Fruit fly (Drosophila melanogaster) whole organism, larva: ENCODE results near the gene Jon25Biii.

ENCODE experiments used
- noc ChIP-seq: fragments of 200-800 bp; sonication (Bioruptor generic); optimal IDR thresholded peaks from 3 replicates; lab custom pipeline; 2019; ENCODE audit warnings: missing biosample characterization, mild to moderate bottlenecking, missing genetic modification characterization, moderate library complexity

Jon25Biii gene

DNA sequence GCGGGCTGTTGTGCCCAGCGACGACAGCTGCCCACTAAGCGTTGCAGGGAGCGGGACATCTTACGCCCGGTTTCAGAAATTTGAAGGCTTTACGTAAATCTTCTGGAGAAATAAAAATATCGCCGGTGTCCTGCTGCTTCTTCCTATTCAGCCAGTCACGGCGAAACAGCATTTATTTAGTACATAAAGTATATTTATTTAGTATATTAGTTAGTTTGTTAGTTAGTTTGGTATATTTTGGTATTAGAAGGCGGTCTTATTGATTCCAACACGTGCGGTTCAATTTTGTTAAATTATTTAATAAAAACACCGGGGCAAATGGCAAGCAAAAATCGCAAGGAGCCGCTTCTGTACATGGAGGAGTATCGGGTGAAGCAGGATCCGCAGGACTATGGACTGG lies 18.2 kb upstream of the Jon25Biii start, which contains the start of the genes Scox and Polr1C:
TSS of gene Scox (minus strand) at position 169 of the 400 bp plus-strand sequence.
TSS of gene Polr1C (plus strand) at position 238 of the 400 bp plus-strand sequence.
- TF ChIP-seq noc (tag; lab: Kevin White, UChicago) = no peak

dm6 chr2L:4967511-4967910 lies 16.9 kb upstream of the Jon25Biii start, which contains the start of gene eIF3i:
eIF3i (minus strand) TSS chr2L:4967775.
- no peak for TF ChIP-seq noc (tag; lab: Kevin White, UChicago)

DNA sequence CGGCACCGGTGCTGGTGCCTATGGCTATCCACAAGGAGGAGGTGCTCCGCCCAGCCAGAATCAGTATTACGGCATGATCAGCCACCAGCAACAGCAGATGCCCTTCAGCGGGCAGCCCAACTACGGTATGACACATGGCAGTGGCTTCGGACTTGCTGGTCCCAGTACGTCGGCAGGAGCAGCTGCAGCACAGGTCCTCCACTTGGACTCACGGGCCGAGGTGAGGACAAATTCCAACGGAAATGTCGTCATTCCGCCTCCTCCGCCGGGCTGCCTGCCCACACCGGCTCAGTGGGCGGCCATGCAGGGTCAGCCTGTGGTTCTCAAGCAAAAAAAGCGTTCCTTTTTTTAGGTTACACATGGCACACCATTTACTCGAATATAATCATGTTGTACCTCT lies 15.4 kb upstream of the Jon25Biii start:
- no peak for TF ChIP-seq noc (tag; lab: Kevin White, UChicago)

- TF ChIP-seq noc (tag; lab: Kevin White, UChicago) = no peak
Measured at dm6 chr2L:4965420-4965819, 14.9 kb upstream of the Jon25Biii start, which contains the start of gene CG34125. CG34125 (plus strand) TSS chr2L:4965673.

DNA sequence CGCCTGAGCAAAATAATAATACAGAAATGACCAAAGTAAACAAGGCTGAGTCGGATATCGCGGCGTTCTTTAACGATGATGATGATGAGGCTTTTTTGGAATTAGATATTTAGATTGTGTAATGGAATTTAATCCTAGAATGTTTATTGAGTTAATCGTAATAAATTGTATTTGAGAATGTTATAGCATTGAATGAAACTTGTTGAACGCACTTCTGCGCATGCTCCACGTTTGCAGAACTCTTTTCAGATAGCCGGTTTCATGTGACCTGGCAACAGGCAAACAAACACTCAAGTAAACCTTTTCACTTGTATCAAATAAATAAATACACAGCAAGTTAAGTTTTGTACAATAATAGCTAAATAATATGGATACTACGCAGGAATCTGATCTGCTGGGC lies 7.5 kb upstream of the Jon25Biii start, which contains the start of gene CG34124:
TSS of gene CG34124 (plus strand) at position 301 of the 400 bp plus-strand sequence.
- no peak for TF ChIP-seq noc (tag; lab: Kevin White, UChicago)

DNA sequence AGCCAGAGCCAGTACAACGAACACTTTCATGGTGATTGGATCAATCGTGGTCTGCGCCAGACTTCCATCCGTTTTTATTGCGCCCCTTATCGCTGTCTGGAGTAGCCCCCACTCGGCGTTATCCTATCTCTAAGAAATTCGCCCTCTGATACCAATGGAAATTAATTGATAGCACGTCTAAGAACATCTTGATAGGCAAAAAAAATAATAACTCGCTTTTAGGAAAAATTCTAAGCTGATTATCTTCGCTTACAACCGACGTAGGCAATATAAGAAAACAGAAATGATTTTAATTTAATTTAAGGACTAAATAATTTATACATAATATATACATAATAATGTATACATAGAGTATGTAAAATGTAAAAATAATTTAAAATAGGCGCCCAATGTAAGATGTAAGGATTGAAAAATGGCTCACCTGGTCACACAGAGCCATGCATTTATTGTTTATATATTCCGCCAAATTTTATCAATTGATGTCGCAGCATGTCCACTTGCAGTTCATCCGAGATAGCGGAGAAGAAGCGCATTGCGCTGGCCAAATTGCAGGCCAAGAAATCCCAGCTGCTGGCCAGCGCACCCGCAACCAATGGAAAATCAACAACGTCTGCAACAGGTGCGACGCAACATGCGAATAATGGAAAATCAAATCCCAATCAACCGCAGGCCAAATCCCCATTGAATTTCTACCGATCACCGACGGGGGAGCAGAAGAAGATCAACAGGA lies 4.7 kb upstream of the Jon25Biii start, which contains the start of the genes Jon25Bi and Marcal1:
TSS of gene Jon25Bi (minus strand) at position 51 of the 730 bp plus-strand sequence.
TSS of gene Marcal1 (plus strand) at position 416 of the 730 bp plus-strand sequence.
- TF ChIP-seq noc (tag; lab: Kevin White, UChicago) = no peak

DNA sequence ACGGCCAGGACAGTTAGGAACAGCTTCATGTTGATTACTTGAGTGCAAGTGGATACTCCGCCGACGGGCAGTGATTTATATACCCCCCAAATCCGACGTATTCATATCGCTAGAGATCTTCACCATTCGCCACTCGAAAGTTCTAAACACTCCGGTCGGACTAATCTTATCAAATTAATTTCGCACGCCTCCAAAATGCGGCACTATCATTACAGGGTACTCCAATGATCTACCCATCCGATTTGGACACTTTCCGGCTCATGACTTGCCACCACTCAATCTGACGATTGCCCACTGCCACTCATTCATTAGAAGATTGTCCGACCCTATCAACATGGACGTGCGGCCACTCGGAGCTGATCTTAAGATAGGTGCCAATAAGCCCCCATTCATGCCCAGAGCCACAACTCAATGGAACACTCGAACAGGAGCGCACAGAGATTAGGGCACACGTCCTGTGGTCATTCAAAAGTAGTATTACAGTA lies 2.6 kb upstream of the Jon25Biii start, which contains the start of gene Jon25Bii:
TSS of gene Jon25Bii (minus strand) at position 51 of the 485 bp plus-strand sequence.
- no peak for TF ChIP-seq noc (tag; lab: Kevin White, UChicago)

DNA sequence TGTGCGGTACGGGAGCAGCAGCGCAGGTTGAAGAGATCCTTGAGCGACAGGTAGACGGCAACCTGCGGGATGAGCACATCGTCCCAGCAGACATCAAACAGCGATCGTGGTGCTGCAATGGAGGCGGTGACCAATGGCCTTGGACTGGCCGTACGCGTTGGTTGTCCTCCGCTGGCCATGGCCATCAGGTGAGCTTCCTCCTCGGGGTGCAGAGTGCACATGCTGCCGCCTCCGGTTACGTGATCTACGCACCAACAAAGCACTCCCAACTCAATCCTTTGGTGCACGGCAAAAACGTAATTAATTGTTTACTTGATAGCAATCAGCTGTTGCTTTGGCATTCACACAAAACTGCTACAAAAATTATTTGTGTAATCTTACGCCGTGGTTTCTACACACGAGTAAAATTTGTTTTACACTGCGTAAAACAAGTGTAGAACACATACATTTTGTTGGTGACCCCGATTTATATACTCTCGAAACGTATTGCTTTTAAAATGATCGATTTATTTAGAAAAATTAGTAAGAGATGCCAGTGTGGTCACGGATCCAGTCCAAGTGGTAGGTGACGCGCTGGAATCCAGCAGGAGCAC lies 1.0 kb downstream of the Jon25Biii start, which contains the start of gene jet:
TSS of gene jet (minus strand) at position 332 of the 593 bp plus-strand sequence.
- TF ChIP-seq noc (tag; lab: Kevin White, UChicago) = no peak

- TF ChIP-seq noc (tag; lab: Kevin White, UChicago) = peak; percentile 97
Measured at dm6 chr2L:4945300-4945699, 5.3 kb downstream of the Jon25Biii start, which contains the start of the genes mRpL24 and betaggt-I. mRpL24 (minus strand) TSS chr2L:4945361. betaggt-I (plus strand) TSS chr2L:4945579.

DNA sequence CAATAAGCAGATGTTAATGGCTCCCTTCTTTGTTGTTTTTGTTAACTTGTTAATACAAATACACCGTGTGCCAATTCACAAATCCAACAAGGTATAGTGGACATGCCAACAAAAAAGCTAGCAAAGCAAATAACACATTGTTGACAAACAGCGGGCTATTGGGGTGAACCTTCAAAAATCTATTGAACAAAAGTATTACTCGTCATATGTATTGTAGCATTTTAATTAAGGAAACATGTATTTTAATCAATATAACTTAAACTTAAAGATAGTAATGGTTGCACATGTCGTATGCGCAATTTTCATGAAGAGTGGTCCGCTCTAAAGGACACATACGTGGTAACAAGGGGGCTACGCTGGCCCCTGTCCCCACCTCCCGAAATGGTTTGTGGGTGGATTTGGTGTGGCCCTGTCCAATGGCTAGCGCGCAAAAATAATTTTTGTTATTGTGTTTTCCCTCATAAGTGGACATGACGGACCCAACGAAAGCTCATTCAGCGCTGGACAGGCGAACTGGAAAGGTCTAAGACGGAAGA lies 8.2 kb downstream of the Jon25Biii start, which contains the start of gene synr:
TSS of gene synr (plus strand) at position 486 of the 536 bp plus-strand sequence.
- no peak for TF ChIP-seq noc (tag; lab: Kevin White, UChicago)

DNA sequence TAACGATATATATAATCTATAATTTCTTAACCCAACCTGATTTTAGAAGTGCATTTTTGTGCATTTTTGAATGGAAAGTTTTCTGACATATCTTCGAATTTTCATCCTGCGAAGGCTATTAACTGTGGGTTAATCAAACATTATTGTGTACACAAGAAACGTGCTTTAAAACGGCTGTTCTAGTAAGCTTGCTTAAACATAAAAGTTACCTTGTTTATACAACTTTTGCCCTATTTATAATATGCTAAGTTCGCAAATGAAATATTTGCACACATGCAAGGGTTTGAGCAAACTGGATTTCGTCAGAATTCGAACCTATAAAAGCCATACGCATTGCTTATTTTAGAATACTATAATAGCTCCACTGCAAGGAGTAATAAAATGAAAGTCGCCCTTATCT lies 13.5 kb downstream of the Jon25Biii start, which contains the start of gene Sgs1:
TSS of gene Sgs1 (plus strand) at position 350 of the 400 bp plus-strand sequence.
- no peak for TF ChIP-seq noc (tag; lab: Kevin White, UChicago)

dm6 chr2L:4936325-4936869 lies 14.2 kb downstream of the Jon25Biii start, which contains the start of gene hoe2:
hoe2 (minus strand) TSS chr2L:4936450.
- TF ChIP-seq noc (tag; lab: Kevin White, UChicago) = no peak

DNA sequence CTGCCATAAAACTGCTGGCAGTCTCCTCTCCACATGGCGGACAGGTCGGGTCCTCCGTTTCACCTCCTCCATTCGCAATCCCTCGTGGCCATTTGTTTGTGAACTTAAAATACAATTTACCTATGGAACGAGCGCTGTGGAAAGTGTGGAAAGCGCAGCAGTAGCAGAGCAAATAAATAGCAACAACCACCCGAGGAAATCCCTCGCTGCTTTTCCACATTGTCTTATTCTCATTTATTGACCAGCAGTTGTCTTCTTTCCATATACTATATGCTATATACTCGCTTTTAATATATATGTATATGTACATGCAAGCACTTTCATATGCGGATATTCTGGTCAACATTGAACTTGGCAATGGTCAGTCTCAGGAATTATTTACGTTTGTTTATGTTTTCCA lies 18.3 kb downstream of the Jon25Biii start, which contains the start of gene hoe1:
TSS of gene hoe1 (minus strand) at position 101 of the 400 bp plus-strand sequence.
- TF ChIP-seq noc (tag; lab: Kevin White, UChicago) = no peak

DNA sequence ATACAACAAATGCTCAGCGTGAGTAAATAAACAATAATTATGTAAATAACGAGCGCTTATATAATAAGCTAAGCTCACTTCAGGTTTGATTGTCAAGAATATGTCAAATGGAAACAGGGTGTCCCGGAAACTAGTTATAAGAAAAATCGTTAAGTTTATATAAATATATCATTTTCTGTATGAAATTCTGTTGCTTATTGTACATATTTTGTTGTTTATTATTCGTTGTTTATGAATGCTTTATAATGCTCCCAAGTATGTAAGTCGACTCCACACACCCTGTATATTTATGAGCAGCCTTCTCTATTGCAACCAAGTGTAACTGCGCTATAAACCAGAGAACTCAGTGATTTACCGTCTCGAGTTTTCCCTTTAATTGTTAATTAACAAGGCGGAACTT lies 20.0 kb downstream of the Jon25Biii start:
- TF ChIP-seq noc (tag; lab: Kevin White, UChicago) = no peak

DNA sequence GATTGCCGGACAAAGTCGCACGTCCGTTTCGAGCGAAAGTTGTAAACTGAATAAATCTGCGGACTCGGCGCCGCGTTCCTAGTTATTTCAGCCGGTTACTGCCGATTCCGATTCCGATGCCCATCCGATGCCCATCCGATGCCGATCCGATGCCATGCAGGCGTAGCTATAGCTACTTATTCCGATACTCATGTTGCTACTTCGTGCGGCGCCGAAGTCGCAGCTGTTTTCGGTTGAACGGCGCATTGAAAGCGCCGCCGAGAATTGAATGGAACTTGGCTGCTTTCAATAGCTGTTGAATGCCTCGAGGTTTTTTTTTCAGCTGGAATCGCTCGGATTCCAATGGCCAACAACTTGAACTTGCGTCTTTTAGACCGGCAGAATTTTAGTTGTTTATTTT lies 22.2 kb downstream of the Jon25Biii start:
- no peak for TF ChIP-seq noc (tag; lab: Kevin White, UChicago)
